Worm (Caenorhabditis elegans): ENCODE results near the gene col-68.

Gene col-68

ce11 chrII:105327-105882 lies 1.1 kb downstream of the col-68 start:
- TF ChIP-seq ceh-36 (tag; optimal IDR thresholded peaks at IDR 0.05) (no peak), hnd-1 (tag; optimal IDR thresholded peaks at IDR 0.05) (no peak), F13C5.2 (tag; optimal IDR thresholded peaks at IDR 0.05) (no peak), sea-1 (GFP tag; conservative IDR thresholded peaks at IDR 0.05) (no peak)

- TF ChIP-seq scrt-1 (GFP tag; IDR thresholded peaks at IDR 0.05): no peak
Observed at ce11 chrII:105889-106288, 1.6 kb downstream of the col-68 start, which contains the start of gene txt-1. Gene txt-1 (plus strand): TSS chrII:106189.

DNA sequence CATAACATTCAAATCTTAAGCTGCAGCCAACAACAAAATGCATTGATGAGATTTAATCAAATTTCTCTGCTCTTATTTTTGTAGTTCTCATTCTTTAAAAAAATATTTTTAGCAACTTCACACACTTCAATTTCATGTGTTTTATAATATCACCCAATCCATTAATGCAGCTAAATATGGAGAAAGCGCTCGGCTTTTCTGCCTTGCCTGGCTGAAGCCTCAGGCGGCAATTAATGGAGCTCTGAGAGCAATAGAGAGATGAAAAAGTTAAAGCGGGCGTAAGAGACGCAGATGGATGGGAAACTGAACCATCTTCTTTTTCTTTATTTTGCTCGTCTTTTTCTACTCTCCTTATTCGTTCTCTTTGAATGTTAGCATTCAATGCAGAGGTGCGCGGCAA lies 3.4 kb downstream of the col-68 start:
- TF ChIP-seq aly-1 (tag; optimal IDR thresholded peaks at IDR 0.05): no peak
- no peak for TF ChIP-seq hmbx-1 (tag; optimal IDR thresholded peaks at IDR 0.05)
- no peak for TF ChIP-seq ceh-13 (GFP tag; optimal IDR thresholded peaks at IDR 0.05)
- TF ChIP-seq scrt-1 (GFP tag; IDR thresholded peaks at IDR 0.05): no peak
- no peak for TF ChIP-seq tbx-11 (GFP tag; IDR thresholded peaks at IDR 0.05)
- no peak for TF ChIP-seq ets-7 (tag; optimal IDR thresholded peaks at IDR 0.05)

DNA sequence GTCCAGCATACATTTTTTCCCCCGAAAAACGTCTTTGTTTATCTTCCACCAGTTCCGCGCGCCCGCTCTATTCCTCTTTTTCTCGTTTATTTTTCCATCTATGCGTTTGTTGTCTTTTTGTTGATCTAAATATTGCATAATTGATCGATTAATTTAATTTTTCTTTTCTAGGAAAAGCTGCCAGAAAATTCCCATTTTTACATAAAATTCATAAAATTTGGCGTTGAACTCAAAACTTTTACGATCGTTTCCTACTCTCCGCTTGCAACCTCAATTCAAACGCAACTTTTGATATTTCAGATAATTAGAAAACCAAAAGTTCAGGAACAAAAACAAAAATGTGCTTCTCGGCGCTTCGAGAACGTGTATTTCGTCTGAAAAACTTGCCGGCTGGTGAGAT lies 4.5 kb downstream of the col-68 start, which contains the start of gene C50D2.2:
TSS of gene C50D2.2 (plus strand) at position 301 of the 400 bp plus-strand sequence.
- TF ChIP-seq F13C5.2 (tag; optimal IDR thresholded peaks at IDR 0.05) (no peak), ama-1 (optimal IDR thresholded peaks at IDR 0.05) (no peak), B0310.2 (tag; optimal IDR thresholded peaks at IDR 0.05) (no peak), flt-1 (GFP tag; IDR thresholded peaks at IDR 0.05) (no peak), sea-1 (GFP tag; conservative IDR thresholded peaks at IDR 0.05) (no peak), tbx-37 (GFP tag; conservative IDR thresholded peaks at IDR 0.05) (no peak)

ce11 chrII:111267-111666 lies 6.9 kb downstream of the col-68 start, which contains the start of gene C50D2.1:
Gene C50D2.1 (plus strand): TSS chrII:111567.
- TF ChIP-seq flt-1 (GFP tag; IDR thresholded peaks at IDR 0.05) (no peak), hmbx-1 (tag; optimal IDR thresholded peaks at IDR 0.05) (no peak), aly-1 (tag; optimal IDR thresholded peaks at IDR 0.05) (no peak), ceh-36 (tag; optimal IDR thresholded peaks at IDR 0.05) (no peak), tra-4 (tag; optimal IDR thresholded peaks at IDR 0.05) (no peak), B0310.2 (tag; optimal IDR thresholded peaks at IDR 0.05) (no peak), ets-7 (tag; optimal IDR thresholded peaks at IDR 0.05) (no peak), hmg-4 (GFP tag; optimal IDR thresholded peaks at IDR 0.05) (no peak), hnd-1 (tag; optimal IDR thresholded peaks at IDR 0.05) (no peak), tbx-37 (GFP tag; conservative IDR thresholded peaks at IDR 0.05) (no peak)

DNA sequence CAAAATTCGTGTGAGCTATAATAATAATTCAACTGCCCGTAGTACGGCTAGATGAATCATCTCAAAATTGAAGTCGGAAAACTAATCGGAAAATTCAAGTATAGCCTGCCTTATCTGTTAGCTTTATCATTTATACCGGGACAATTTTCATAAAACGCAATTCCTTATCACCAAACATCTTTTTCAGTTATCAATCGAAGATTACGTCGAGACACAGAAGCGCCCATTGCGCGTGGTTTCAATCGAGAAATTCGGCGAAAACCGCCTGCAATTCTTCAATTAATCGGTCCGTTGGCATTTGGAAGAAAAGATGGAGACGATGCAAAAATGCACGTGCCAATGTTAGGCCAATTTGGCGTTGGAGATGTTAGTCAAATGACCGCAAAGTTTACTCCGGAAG lies 7.9 kb downstream of the col-68 start:
- TF ChIP-seq ama-1 (optimal IDR thresholded peaks at IDR 0.05) (no peak), F13C5.2 (tag; optimal IDR thresholded peaks at IDR 0.05) (no peak), flt-1 (GFP tag; IDR thresholded peaks at IDR 0.05) (no peak), ceh-36 (tag; optimal IDR thresholded peaks at IDR 0.05) (no peak), B0310.2 (tag; optimal IDR thresholded peaks at IDR 0.05) (no peak), scrt-1 (GFP tag; IDR thresholded peaks at IDR 0.05) (no peak), ceh-13 (GFP tag; optimal IDR thresholded peaks at IDR 0.05) (no peak), pes-1 (GFP tag; IDR thresholded peaks at IDR 0.05) (no peak)

- TF ChIP-seq B0310.2 (tag; optimal IDR thresholded peaks at IDR 0.05) (no peak), flt-1 (GFP tag; IDR thresholded peaks at IDR 0.05) (no peak)
Observed at ce11 chrII:116916-117315, 12.6 kb downstream of the col-68 start, which contains the start of gene srt-54. Gene srt-54 (plus strand): TSS chrII:117216.

DNA sequence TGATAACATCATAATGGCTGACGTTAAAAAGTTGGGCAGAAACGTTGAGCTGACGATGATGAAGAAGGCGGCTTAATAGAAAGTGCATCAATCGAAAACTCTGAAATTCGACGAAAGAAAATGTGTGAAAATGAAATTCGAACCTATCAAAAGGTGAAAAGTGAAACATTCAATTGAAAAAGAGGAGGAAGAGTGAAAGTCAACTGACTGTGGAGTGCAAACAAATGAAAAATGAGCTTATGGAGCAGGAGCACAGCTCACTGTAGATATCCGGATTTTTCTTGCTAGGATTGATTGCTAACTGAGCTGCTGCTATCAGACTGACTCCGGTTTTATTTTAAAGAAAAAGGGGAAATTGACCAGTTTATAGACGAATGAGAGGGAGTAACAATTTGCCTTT lies 16.8 kb downstream of the col-68 start, which contains the start of gene K10B4.3:
TSS of gene K10B4.3 (minus strand) at position 101 of the 400 bp plus-strand sequence.
- TF ChIP-seq hmbx-1 (tag; optimal IDR thresholded peaks at IDR 0.05) (no peak), scrt-1 (GFP tag; IDR thresholded peaks at IDR 0.05) (no peak), tbx-37 (GFP tag; conservative IDR thresholded peaks at IDR 0.05) (no peak), B0310.2 (tag; optimal IDR thresholded peaks at IDR 0.05) (no peak)

DNA sequence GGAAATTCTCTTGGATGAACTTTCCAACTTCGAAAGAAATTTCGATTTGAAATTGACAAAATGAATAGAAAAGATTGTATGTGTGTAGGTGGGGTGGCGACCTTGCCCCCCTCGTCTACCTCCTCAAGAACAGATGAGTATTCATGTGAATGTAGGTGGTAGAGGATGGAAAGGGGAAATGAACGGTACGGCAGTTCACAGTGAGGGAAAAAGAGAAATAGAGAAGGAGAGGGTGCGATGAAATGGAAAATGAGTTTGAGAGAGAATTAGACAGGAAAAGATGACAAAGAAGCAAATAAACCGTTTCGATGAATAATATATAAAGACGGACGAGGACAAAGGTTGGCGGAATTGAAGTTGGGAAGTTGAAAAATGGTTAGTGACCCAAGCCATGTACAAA lies 17.7 kb downstream of the col-68 start:
- TF ChIP-seq aly-1 (tag; optimal IDR thresholded peaks at IDR 0.05): no peak
- no peak for TF ChIP-seq hmbx-1 (tag; optimal IDR thresholded peaks at IDR 0.05)
- TF ChIP-seq hmg-4 (GFP tag; optimal IDR thresholded peaks at IDR 0.05): no peak
- TF ChIP-seq F13C5.2 (tag; optimal IDR thresholded peaks at IDR 0.05): no peak
- no peak for TF ChIP-seq ceh-36 (tag; optimal IDR thresholded peaks at IDR 0.05)
- TF ChIP-seq hnd-1 (tag; optimal IDR thresholded peaks at IDR 0.05): no peak
- TF ChIP-seq tbx-11 (GFP tag; IDR thresholded peaks at IDR 0.05): no peak

- no peak for TF ChIP-seq hmg-4 (GFP tag; optimal IDR thresholded peaks at IDR 0.05)
Observed at ce11 chrII:122494-122893, 18.2 kb downstream of the col-68 start.

Data from whole organism, early embryonic.